Fruit fly (Drosophila melanogaster) whole organism, embryonic: ENCODE results near the gene CG13138.
A peak's percentile ranks its signal among the peaks of the same experiment; 100 is the strongest.

ENCODE experiments used
- Atf-2 ChIP-seq: fragments of 200-800 bp; sonication (Bioruptor generic); optimal IDR thresholded peaks from 2 replicates; lab custom pipeline; 2016; ENCODE audit warnings: missing biosample characterization, missing genetic modification characterization
- Awh ChIP-seq: fragments of 200-800 bp; sonication (Bioruptor generic); IDR thresholded peaks from 2 replicates; pipeline ENCODE4, ENCODE4 v1.3.6; 2022; ENCODE audit warnings: missing biosample characterization, missing genetic modification characterization
- CG10274 ChIP-seq: fragments of 200-800 bp; sonication (Bioruptor generic); optimal IDR thresholded peaks from 3 replicates; lab custom pipeline; 2017; ENCODE audit warnings: missing biosample characterization, mild to moderate bottlenecking, missing genetic modification characterization
- CG11398 ChIP-seq: fragments of 200-800 bp; sonication (Bioruptor generic); optimal IDR thresholded peaks from 2 replicates; lab custom pipeline; 2016; ENCODE audit warnings: missing biosample characterization, missing genetic modification characterization
- CG12071 ChIP-seq: fragments of 200-800 bp; sonication (Bioruptor generic); optimal IDR thresholded peaks from 3 replicates; lab custom pipeline; 2018; ENCODE audit warnings: missing biosample characterization, mild to moderate bottlenecking, missing genetic modification characterization
- CG12155 ChIP-seq: fragments of 200-800 bp; sonication (Bioruptor generic); optimal IDR thresholded peaks from 3 replicates; lab custom pipeline; 2016; ENCODE audit warnings: missing biosample characterization, missing genetic modification characterization
- CG13296 ChIP-seq: fragments of 200-800 bp; sonication (Bioruptor generic); optimal IDR thresholded peaks from 3 replicates; lab custom pipeline; 2018; ENCODE audit warnings: missing biosample characterization, mild to moderate bottlenecking, missing genetic modification characterization
- CG15011 ChIP-seq: fragments of 200-800 bp; sonication (Bioruptor generic); optimal IDR thresholded peaks from 3 replicates; lab custom pipeline; 2018; ENCODE audit warnings: missing biosample characterization, mild to moderate bottlenecking, missing genetic modification characterization
- CG15696 ChIP-seq: fragments of 200-800 bp; sonication (Bioruptor generic); optimal IDR thresholded peaks from 2 replicates; lab custom pipeline; 2019; ENCODE audit warnings: missing biosample characterization, mild to moderate bottlenecking, missing genetic modification characterization, moderate library complexity
- CG17568 ChIP-seq: fragments of 200-800 bp; sonication (Bioruptor generic); optimal IDR thresholded peaks from 2 replicates; lab custom pipeline; 2018; ENCODE audit warnings: missing biosample characterization, mild to moderate bottlenecking, missing genetic modification characterization, moderate library complexity
- CG18764 ChIP-seq: fragments of 200-800 bp; sonication (Bioruptor generic); optimal IDR thresholded peaks from 3 replicates; lab custom pipeline; 2016; ENCODE audit warnings: missing biosample characterization, missing genetic modification characterization
- CG3065 ChIP-seq: fragments of 200-800 bp; sonication (Bioruptor generic); optimal IDR thresholded peaks from 2 replicates; lab custom pipeline; 2016; ENCODE audit warnings: missing biosample characterization, missing genetic modification characterization
- CG31224 ChIP-seq: fragments of 200-800 bp; sonication (Bioruptor generic); IDR thresholded peaks from 2 replicates; pipeline ENCODE4 v1.3.6; 2022; ENCODE audit warnings: missing biosample characterization, missing genetic modification characterization
- CG31388 ChIP-seq: fragments of 200-800 bp; sonication (Bioruptor generic); optimal IDR thresholded peaks from 2 replicates; lab custom pipeline; 2016; ENCODE audit warnings: missing biosample characterization, missing genetic modification characterization
- CG34422 ChIP-seq: fragments of 200-800 bp; sonication (Bioruptor generic); IDR thresholded peaks from 3 replicates; pipeline ENCODE4 v1.3.6; 2022; ENCODE audit warnings: missing biosample characterization, missing genetic modification characterization
- CG4360 ChIP-seq: fragments of 200-800 bp; sonication (Bioruptor generic); IDR thresholded peaks from 2 replicates; pipeline ENCODE4 v1.3.6; 2022; ENCODE audit warnings: missing biosample characterization, missing genetic modification characterization
- CG4730 ChIP-seq: fragments of 200-800 bp; sonication (Bioruptor generic); IDR thresholded peaks from 2 replicates; pipeline ENCODE4 v1.3.6; 2022; ENCODE audit warnings: missing biosample characterization, missing genetic modification characterization
- CG6813 ChIP-seq: fragments of 200-800 bp; sonication (Bioruptor generic); optimal IDR thresholded peaks from 2 replicates; lab custom pipeline; 2017; ENCODE audit warnings: missing biosample characterization, missing genetic modification characterization, mild to moderate bottlenecking, moderate library complexity, missing genetic modification reagents
- CG7271 ChIP-seq: fragments of 200-800 bp; sonication (Bioruptor generic); optimal IDR thresholded peaks from 2 replicates; lab custom pipeline; 2018; ENCODE audit warnings: missing biosample characterization, mild to moderate bottlenecking, missing genetic modification characterization, moderate library complexity
- CG8765 ChIP-seq: fragments of 200-800 bp; sonication (Bioruptor generic); IDR thresholded peaks from 2 replicates; pipeline ENCODE4 v1.3.6; 2022; ENCODE audit warnings: missing biosample characterization, missing genetic modification characterization
- CG8944 ChIP-seq: fragments of 200-800 bp; sonication (Bioruptor generic); optimal IDR thresholded peaks from 3 replicates; lab custom pipeline; 2016; ENCODE audit warnings: missing biosample characterization, missing genetic modification characterization
- CkIIα-i1 ChIP-seq: fragments of 200-800 bp; sonication (Bioruptor generic); IDR thresholded peaks from 2 replicates; pipeline ENCODE4 v1.3.6; 2022; ENCODE audit warnings: missing biosample characterization, missing genetic modification characterization
- Dip2 ChIP-seq: fragments of 200-800 bp; sonication (Bioruptor generic); IDR thresholded peaks from 2 replicates; pipeline ENCODE4 v1.3.6; 2022; ENCODE audit warnings: missing biosample characterization, missing genetic modification characterization
- Gug ChIP-seq: fragments of 200-800 bp; sonication (Bioruptor generic); IDR thresholded peaks from 4 replicates; pipeline ENCODE4 v1.3.6; 2022; ENCODE audit warnings: missing biosample characterization, missing genetic modification characterization
- Med ChIP-seq: fragments of 200-800 bp; sonication (Bioruptor generic); peaks from one replicate; lab custom pipeline; 2016; ENCODE audit warnings: missing biosample characterization, missing genetic modification characterization, mild to moderate bottlenecking, inconsistent platforms, moderate library complexity
- NC2α ChIP-seq: fragments of 200-800 bp; sonication (Bioruptor generic); optimal IDR thresholded peaks from 2 replicates; lab custom pipeline; 2016; ENCODE audit warnings: missing biosample characterization, missing genetic modification characterization
- Nf-YC ChIP-seq: fragments of 200-800 bp; optimal IDR thresholded peaks from 3 replicates; lab custom pipeline; 2019; ENCODE audit warnings: missing biosample characterization, mild to moderate bottlenecking, missing genetic modification characterization, moderate library complexity
- Ravus ChIP-seq: fragments of 200-800 bp; sonication (Bioruptor generic); IDR thresholded peaks from 2 replicates; pipeline ENCODE4 v1.3.6; 2022; ENCODE audit warnings: missing biosample characterization, missing genetic modification characterization
- abd-A ChIP-seq: fragments of 200-800 bp; sonication (Bioruptor generic); optimal IDR thresholded peaks from 3 replicates; lab custom pipeline; 2019; ENCODE audit warnings: missing biosample characterization, mild to moderate bottlenecking, missing genetic modification characterization, moderate library complexity
- ara ChIP-seq: fragments of 200-800 bp; sonication (Bioruptor generic); IDR thresholded peaks from 2 replicates; pipeline ENCODE4 v1.3.6; 2022; ENCODE audit warnings: missing biosample characterization, missing genetic modification characterization
- ash1 ChIP-seq: fragments of 200-800 bp; sonication (Bioruptor generic); optimal IDR thresholded peaks from 2 replicates; lab custom pipeline; 2018; ENCODE audit warnings: missing biosample characterization, mild to moderate bottlenecking, missing genetic modification characterization
- en ChIP-seq: fragments of 200-800 bp; sonication (Bioruptor generic); optimal IDR thresholded peaks from 2 replicates; lab custom pipeline; 2016; ENCODE audit warnings: missing biosample characterization, missing genetic modification characterization
- fd3F ChIP-seq: fragments of 200-800 bp; sonication (Bioruptor generic); optimal IDR thresholded peaks from 2 replicates; lab custom pipeline; 2018; ENCODE audit warnings: missing biosample characterization, mild to moderate bottlenecking, missing genetic modification characterization, moderate library complexity
- ftz-f1 ChIP-seq: fragments of 200-800 bp; sonication (Bioruptor generic); optimal IDR thresholded peaks from 2 replicates; lab custom pipeline; 2016; ENCODE audit warnings: missing biosample characterization, missing genetic modification characterization
- fu2 ChIP-seq: fragments of 200-800 bp; sonication (Bioruptor generic); optimal IDR thresholded peaks from 2 replicates; lab custom pipeline; 2016; ENCODE audit warnings: missing biosample characterization, missing genetic modification characterization
- gt ChIP-seq: fragments of 200-800 bp; sonication (Bioruptor generic); IDR thresholded peaks from 2 replicates; pipeline ENCODE4 v1.3.6; 2022; ENCODE audit warnings: missing biosample characterization, missing genetic modification characterization
- hbn ChIP-seq: fragments of 200-800 bp; sonication (Bioruptor generic); IDR thresholded peaks from 2 replicates; pipeline ENCODE4 v1.3.6; 2022; ENCODE audit warnings: missing biosample characterization, missing genetic modification characterization; ENCODE audit not compliant: partially characterized antibody
- her ChIP-seq: fragments of 200-800 bp; sonication (Bioruptor generic); optimal IDR thresholded peaks from 2 replicates; lab custom pipeline; 2016; ENCODE audit warnings: missing biosample characterization, missing genetic modification characterization
- hkb ChIP-seq, 2 experiments: fragments of 200-800 bp in 1 of 2; fragments of >200 bp in 1 of 2; sonication (Bioruptor generic) in 1 of 2; IDR thresholded peaks in 1 of 2; optimal IDR thresholded peaks in 1 of 2; 2 replicates each; pipeline versions ENCODE4 v1.3.6 to Lab custom; 2017 to 2022; ENCODE audit warnings: missing biosample characterization in 1 of 2, missing genetic modification characterization in 1 of 2
- hth ChIP-seq: fragments of >200 bp; optimal IDR thresholded peaks from 2 replicates; lab custom pipeline; 2017; ENCODE audit warnings: inconsistent platforms
- inv ChIP-seq: fragments of 200-800 bp; sonication (Bioruptor generic); IDR thresholded peaks from 2 replicates; pipeline ENCODE4 v1.3.6; 2022; ENCODE audit warnings: missing biosample characterization, missing genetic modification characterization; ENCODE audit not compliant: partially characterized antibody
- maf-S ChIP-seq: fragments of 200-800 bp; sonication (Bioruptor generic); optimal IDR thresholded peaks from 2 replicates; lab custom pipeline; 2016; ENCODE audit warnings: missing biosample characterization, missing genetic modification characterization
- pho ChIP-seq: fragments of 200-800 bp; sonication (Bioruptor generic); optimal IDR thresholded peaks from 2 replicates; lab custom pipeline; 2016; ENCODE audit warnings: missing biosample characterization, missing genetic modification characterization
- pnt ChIP-seq: fragments of 200-800 bp; sonication (Bioruptor generic); optimal IDR thresholded peaks from 3 replicates; lab custom pipeline; 2016; ENCODE audit warnings: missing biosample characterization, missing genetic modification characterization
- pzg ChIP-seq: fragments of 200-800 bp; sonication (Bioruptor generic); optimal IDR thresholded peaks from 3 replicates; lab custom pipeline; 2018; ENCODE audit warnings: missing biosample characterization, mild to moderate bottlenecking, missing genetic modification characterization, moderate library complexity
- repo ChIP-seq: fragments of 200-800 bp; sonication (Bioruptor generic); optimal IDR thresholded peaks from 2 replicates; lab custom pipeline; 2016; ENCODE audit warnings: missing biosample characterization, missing genetic modification characterization
- ro ChIP-seq: fragments of 200-800 bp; sonication (Bioruptor generic); IDR thresholded peaks from 2 replicates; pipeline ENCODE4 v1.3.6; 2022; ENCODE audit warnings: missing biosample characterization, missing genetic modification characterization
- sd ChIP-seq: fragments of 200-800 bp; sonication (Bioruptor generic); optimal IDR thresholded peaks from 3 replicates; lab custom pipeline; 2018; ENCODE audit warnings: missing biosample characterization, mild to moderate bottlenecking, missing genetic modification characterization, moderate library complexity
- seq ChIP-seq: fragments of 200-800 bp; sonication (Bioruptor generic); IDR thresholded peaks from 2 replicates; pipeline ENCODE4 v1.3.6; 2022; ENCODE audit warnings: missing biosample characterization, missing genetic modification characterization
- zfh1 ChIP-seq: fragments of 200-800 bp; sonication (Bioruptor generic); IDR thresholded peaks from 3 replicates; pipeline ENCODE4 v1.3.6; 2022; ENCODE audit warnings: missing biosample characterization, missing genetic modification characterization

The CG13138 gene

DNA sequence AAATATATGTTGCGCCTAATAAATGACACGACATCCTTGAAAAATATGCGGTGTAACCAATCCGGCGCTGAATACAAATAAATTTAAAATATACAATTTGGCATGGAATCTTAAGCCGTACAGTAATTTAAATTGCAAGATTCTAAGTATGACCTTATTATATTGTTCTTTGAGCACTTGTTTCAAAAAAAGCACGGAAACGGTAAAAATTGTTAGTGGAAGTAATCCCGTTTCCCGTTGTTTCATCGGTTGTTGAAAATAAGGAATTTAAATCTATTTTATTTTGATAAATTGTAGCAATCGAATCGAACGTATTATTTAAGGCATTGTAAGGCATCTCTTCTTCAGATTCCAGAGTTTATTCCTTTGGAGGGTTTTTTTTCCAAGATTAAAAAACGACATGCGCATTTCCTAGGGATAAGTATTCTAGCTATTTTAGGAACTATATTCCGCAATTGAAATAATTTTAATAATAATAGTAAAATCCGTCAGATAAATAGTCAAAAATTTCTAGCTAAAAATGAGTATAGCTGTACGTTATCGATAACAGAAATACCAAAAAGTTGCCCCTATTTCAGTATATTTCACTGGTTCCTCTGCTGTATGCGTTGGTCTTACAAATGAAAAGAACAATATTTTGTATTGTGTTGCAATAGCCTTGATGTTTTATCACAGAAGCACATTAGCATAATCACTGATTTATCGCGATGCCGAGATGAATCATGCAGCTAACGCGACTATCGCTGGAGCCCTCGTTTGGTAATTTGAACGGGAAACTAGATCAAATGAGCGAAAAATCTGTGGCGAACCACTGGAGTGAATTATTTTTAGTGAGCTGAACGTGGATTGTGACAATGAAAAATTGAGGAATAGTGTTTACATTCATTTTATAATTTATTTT lies 31.5 kb upstream of the CG13138 start, which contains the start of gene GATAd (continued):
- TF ChIP-seq fd3F (GFP tag; lab: Kevin White, UChicago) (no peak), fu2 (GFP tag; lab: Kevin White, UChicago) (no peak), CG31224 (GFP tag; lab: Robert Waterston, UW) (no peak), hbn (GFP tag; lab: Robert Waterston, UW) (no peak), pnt (GFP tag; lab: Kevin White, UChicago) (no peak), Atf-2 (GFP tag; lab: Kevin White, UChicago) (no peak), CG13296 (GFP tag; lab: Kevin White, UChicago) (no peak), pzg (peak; percentile 62), ro (GFP tag; lab: Robert Waterston, UW) (no peak), CG4360 (GFP tag; lab: Robert Waterston, UW) (no peak), CG34422 (GFP tag; lab: Robert Waterston, UW) (no peak), Dip2 (GFP tag; lab: Robert Waterston, UW) (no peak), ash1 (GFP tag; lab: Kevin White, UChicago) (no peak), zfh1 (no peak), Awh (GFP tag; lab: Robert Waterston, UW) (no peak), maf-S (GFP tag; lab: Kevin White, UChicago) (no peak), CkIIα-i1 (GFP tag; lab: Robert Waterston, UW) (no peak), Gug (no peak), CG11398 (GFP tag; lab: Kevin White, UChicago) (no peak), inv (GFP tag; lab: Robert Waterston, UW) (peak; percentile 20; the same call in 1 of the 2 replicates), CG3065 (GFP tag; lab: Kevin White, UChicago) (no peak), CG8944 (GFP tag; lab: Kevin White, UChicago) (no peak), seq (GFP tag; lab: Robert Waterston, UW) (no peak), CG12155 (GFP tag; lab: Kevin White, UChicago) (no peak), en (GFP tag; lab: Kevin White, UChicago) (no peak), CG17568 (GFP tag; lab: Kevin White, UChicago) (no peak), CG15696 (no peak), CG31388 (GFP tag; lab: Kevin White, UChicago) (no peak), repo (no peak), hth (lab: Kevin White, UChicago) (no peak), abd-A (tag; lab: Kevin White, UChicago) (no peak), ftz-f1 (GFP tag; lab: Kevin White, UChicago) (peak; percentile 61), CG18764 (no peak), pho (GFP tag; lab: Kevin White, UChicago) (no peak), Med (GFP tag; lab: Kevin White, UChicago) (peak; percentile 60), sd (tag; lab: Kevin White, UChicago) (no peak), CG6813 (no peak), gt (GFP tag; lab: Robert Waterston, UW) (no peak), CG4730 (no peak), CG15011 (GFP tag; lab: Kevin White, UChicago) (no peak), ara (GFP tag; lab: Robert Waterston, UW) (no peak), her (GFP tag; lab: Kevin White, UChicago) (no peak), CG8765 (GFP tag; lab: Robert Waterston, UW) (no peak), CG7271 (tag; lab: Kevin White, UChicago) (no peak), CG12071 (GFP tag; lab: Kevin White, UChicago) (no peak), Nf-YC (tag; lab: Kevin White, UChicago) (peak; percentile 38), NC2α (GFP tag; lab: Kevin White, UChicago) (no peak), CG10274 (GFP tag; lab: Kevin White, UChicago) (no peak), hkb (optimal IDR thresholded peaks at IDR 0.05; lab: Kevin White, UChicago) (no peak), hkb (GFP tag; IDR thresholded peaks at IDR 0.05; lab: Robert Waterston, UW) (no peak), Ravus (GFP tag; lab: Robert Waterston, UW) (no peak)
